Worm (Caenorhabditis elegans): ENCODE data around the gene F43D2.3.
A peak's percentile ranks its signal among the peaks of the same experiment; 100 is the strongest.

The F43D2.3 gene

ce11 chrV:14656970-14657369, 25.3 kb downstream of the F43D2.3 start:
- no peak for TF ChIP-seq nhr-12 (tag; optimal IDR thresholded peaks at IDR 0.05)
- no peak for TF ChIP-seq bed-3 (GFP tag; optimal IDR thresholded peaks at IDR 0.05)
- TF ChIP-seq cnd-1 (tag; optimal IDR thresholded peaks at IDR 0.05): no peak
- no peak for TF ChIP-seq snpc-4 (tag; optimal IDR thresholded peaks at IDR 0.05)
- TF ChIP-seq hlh-1 (tag; optimal IDR thresholded peaks at IDR 0.05): no peak
- no peak for TF ChIP-seq sem-2 (GFP tag; optimal IDR thresholded peaks at IDR 0.05)
- no peak for TF ChIP-seq lin-32 (GFP tag; optimal IDR thresholded peaks at IDR 0.05)
- no peak for TF ChIP-seq flh-1 (GFP tag; optimal IDR thresholded peaks at IDR 0.05)
- no peak for TF ChIP-seq zip-8 (tag; optimal IDR thresholded peaks at IDR 0.05)

DNA sequence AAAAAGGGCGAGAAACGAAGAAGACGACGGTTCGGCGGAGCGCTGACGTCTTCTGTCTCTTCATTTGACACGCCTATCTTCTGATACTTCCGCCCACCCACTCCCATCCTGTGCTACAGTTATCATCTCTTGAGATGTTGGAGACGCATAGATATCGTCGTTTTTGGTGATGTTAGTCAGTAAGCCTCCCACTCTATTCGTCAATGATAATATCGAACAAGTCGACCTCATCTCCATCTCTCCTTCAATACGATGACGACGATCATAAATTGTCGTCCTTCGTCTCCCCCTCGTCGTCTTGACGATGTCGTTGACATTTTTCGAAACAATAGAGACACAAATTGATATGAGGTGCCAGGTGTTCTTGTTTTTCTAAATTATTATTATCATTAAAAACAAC, 26.4 kb downstream of the F43D2.3 start, which contains the start of gene slc-25A29:
TSS of gene slc-25A29 (minus strand) at position 45 of the 400 bp plus-strand sequence.
- TF ChIP-seq ceh-83 (GFP tag; optimal IDR thresholded peaks at IDR 0.05) (no peak), flh-1 (GFP tag; optimal IDR thresholded peaks at IDR 0.05) (no peak), ceh-43 (GFP tag; optimal IDR thresholded peaks at IDR 0.05) (no peak), mep-1 (tag; optimal IDR thresholded peaks at IDR 0.05) (no peak)

- TF ChIP-seq mab-5 (tag; optimal IDR thresholded peaks at IDR 0.05) (no peak), ceh-39 (tag; optimal IDR thresholded peaks at IDR 0.05) (no peak), M03D4.4 (tag; optimal IDR thresholded peaks at IDR 0.05) (no peak), ztf-11 (tag; optimal IDR thresholded peaks at IDR 0.05) (no peak), mls-2 (tag; optimal IDR thresholded peaks at IDR 0.05) (no peak), flh-1 (GFP tag; optimal IDR thresholded peaks at IDR 0.05) (no peak), sem-2 (GFP tag; optimal IDR thresholded peaks at IDR 0.05) (no peak), zip-8 (tag; optimal IDR thresholded peaks at IDR 0.05) (no peak)
Observed at ce11 chrV:14659595-14659994, 27.9 kb downstream of the F43D2.3 start.

DNA sequence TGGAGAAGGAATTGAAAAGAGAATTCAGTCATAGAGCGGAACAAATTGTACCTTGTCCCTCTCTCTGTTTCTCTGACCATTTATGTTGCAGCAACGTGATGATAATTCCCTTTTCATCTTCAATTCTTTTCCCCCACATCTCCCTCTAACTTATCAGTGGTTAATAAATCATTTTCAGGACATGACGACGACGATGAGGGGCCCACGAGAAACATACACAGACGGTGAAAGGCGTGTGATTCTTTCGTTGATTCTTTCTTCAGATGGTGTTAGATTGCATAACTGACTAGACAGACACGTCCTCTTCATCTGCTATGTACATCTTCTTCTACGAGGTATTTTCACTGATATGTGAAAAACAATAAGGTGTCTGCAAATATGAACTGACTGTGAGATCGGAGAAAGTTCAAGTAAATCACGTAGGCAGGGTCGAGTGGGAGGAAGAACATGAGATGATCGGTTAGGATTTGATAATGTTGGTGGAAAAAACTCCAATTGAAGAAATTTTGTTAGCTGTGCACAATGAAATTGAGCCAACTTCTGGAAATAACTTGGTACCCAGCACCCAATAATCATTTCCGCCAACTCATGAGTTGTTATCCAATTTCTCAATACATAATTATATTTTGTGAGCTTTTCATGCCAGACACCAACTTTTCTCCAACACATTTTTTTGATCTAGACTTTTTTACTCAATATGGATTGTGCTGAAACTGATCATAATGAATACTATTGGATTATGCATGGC, 29.1 kb downstream of the F43D2.3 start, which contains the start of gene srh-17:
TSS of gene srh-17 (plus strand) at position 698 of the 748 bp plus-strand sequence.
- no peak for TF ChIP-seq ceh-39 (tag; optimal IDR thresholded peaks at IDR 0.05)
- TF ChIP-seq unc-62 (GFP tag; optimal IDR thresholded peaks at IDR 0.05): peak; percentile 59
- TF ChIP-seq mls-2 (tag; optimal IDR thresholded peaks at IDR 0.05): no peak

ce11 chrV:14663006-14663405, 31.3 kb downstream of the F43D2.3 start, which contains the start of gene C47E8.9:
Gene C47E8.9, plus strand, starts transcription at chrV:14663306.
- TF ChIP-seq nhr-237 (tag; optimal IDR thresholded peaks at IDR 0.05): no peak
- no peak for TF ChIP-seq bed-3 (GFP tag; optimal IDR thresholded peaks at IDR 0.05)
- no peak for TF ChIP-seq unc-120 (tag; optimal IDR thresholded peaks at IDR 0.05; ENCODE audit: poor library complexity, severe bottlenecking)
- no peak for TF ChIP-seq snpc-4 (tag; optimal IDR thresholded peaks at IDR 0.05)
- no peak for TF ChIP-seq ham-2 (GFP tag; optimal IDR thresholded peaks at IDR 0.05)
- no peak for TF ChIP-seq elt-1 (tag; optimal IDR thresholded peaks at IDR 0.05; ENCODE audit: borderline replicate concordance, insufficient read depth)
- TF ChIP-seq unc-39 (tag; optimal IDR thresholded peaks at IDR 0.05): no peak
- TF ChIP-seq nhr-28 (tag; optimal IDR thresholded peaks at IDR 0.05): no peak
- no peak for TF ChIP-seq zip-8 (tag; optimal IDR thresholded peaks at IDR 0.05)
- no peak for TF ChIP-seq tbx-8 (GFP tag; optimal IDR thresholded peaks at IDR 0.05)
- no peak for TF ChIP-seq ceh-83 (GFP tag; optimal IDR thresholded peaks at IDR 0.05)

- no peak for TF ChIP-seq ham-2 (GFP tag; optimal IDR thresholded peaks at IDR 0.05)
- no peak for TF ChIP-seq snpc-4 (tag; optimal IDR thresholded peaks at IDR 0.05)
- no peak for TF ChIP-seq sptf-1 (tag; optimal IDR thresholded peaks at IDR 0.05)
- no peak for TF ChIP-seq ces-1 (GFP tag; optimal IDR thresholded peaks at IDR 0.05)
- TF ChIP-seq zip-8 (tag; optimal IDR thresholded peaks at IDR 0.05): no peak
- no peak for TF ChIP-seq elt-3 (tag; optimal IDR thresholded peaks at IDR 0.05)
Observed at ce11 chrV:14665728-14666127, 34.0 kb downstream of the F43D2.3 start, which contains the start of gene C47E8.1. Gene C47E8.1, plus strand, starts transcription at chrV:14666028.
